Fruit fly (Drosophila melanogaster) whole organism, embryonic: ENCODE measurements around the gene CG9586.
A peak's percentile ranks its signal among the peaks of the same experiment; 100 is the strongest.

Source experiments
- ATbp ChIP-seq: fragments of 200-800 bp; sonication (Bioruptor generic); optimal IDR thresholded peaks from 2 replicates; lab custom pipeline; 2017; ENCODE audit warnings: missing biosample characterization, mild to moderate bottlenecking, missing genetic modification characterization, missing genetic modification reagents
- Ada2b ChIP-seq: fragments of 200-800 bp; sonication (Bioruptor generic); IDR thresholded peaks from 2 replicates; pipeline ENCODE4 v1.3.6; 2022; ENCODE audit warnings: missing biosample characterization, missing genetic modification characterization
- Blimp-1 ChIP-seq: fragments of 200-800 bp; sonication (Bioruptor generic); optimal IDR thresholded peaks from 3 replicates; lab custom pipeline; 2018; ENCODE audit warnings: missing biosample characterization, missing genetic modification characterization, mild to moderate bottlenecking, moderate library complexity, missing genetic modification reagents
- BtbVII ChIP-seq: fragments of 200-800 bp; sonication (Bioruptor generic); optimal IDR thresholded peaks from 3 replicates; lab custom pipeline; 2017; ENCODE audit warnings: missing biosample characterization, mild to moderate bottlenecking, missing genetic modification characterization
- CG1024 ChIP-seq: fragments of 200-800 bp; sonication (Bioruptor generic); IDR thresholded peaks from 2 replicates; pipeline ENCODE4 v1.3.6; 2022; ENCODE audit warnings: missing biosample characterization, missing genetic modification characterization
- CG10543 ChIP-seq: fragments of 200-800 bp; sonication (Bioruptor generic); optimal IDR thresholded peaks from 3 replicates; lab custom pipeline; 2017; ENCODE audit warnings: missing biosample characterization, mild to moderate bottlenecking, missing genetic modification characterization, moderate library complexity
- CG11504 ChIP-seq: fragments of 200-800 bp; sonication (Bioruptor generic); optimal IDR thresholded peaks from 3 replicates; lab custom pipeline; 2019; ENCODE audit warnings: missing biosample characterization, mild to moderate bottlenecking, missing genetic modification characterization, moderate library complexity
- CG12071 ChIP-seq: fragments of 200-800 bp; sonication (Bioruptor generic); optimal IDR thresholded peaks from 3 replicates; lab custom pipeline; 2018; ENCODE audit warnings: missing biosample characterization, mild to moderate bottlenecking, missing genetic modification characterization
- CG12659 ChIP-seq: fragments of 200-800 bp; sonication (Bioruptor generic); optimal IDR thresholded peaks from 3 replicates; lab custom pipeline; 2017; ENCODE audit warnings: mild to moderate bottlenecking, missing biosample characterization, missing genetic modification reagents, missing genetic modification characterization
- CG13894 ChIP-seq: fragments of 200-800 bp; sonication (Bioruptor generic); optimal IDR thresholded peaks from 3 replicates; lab custom pipeline; 2018; ENCODE audit warnings: missing biosample characterization, mild to moderate bottlenecking, missing genetic modification characterization, moderate library complexity
- CG1647 ChIP-seq: fragments of 200-800 bp; sonication (Bioruptor generic); optimal IDR thresholded peaks from 3 replicates; lab custom pipeline; 2016; ENCODE audit warnings: missing biosample characterization, missing genetic modification characterization
- CG17568 ChIP-seq: fragments of 200-800 bp; sonication (Bioruptor generic); optimal IDR thresholded peaks from 2 replicates; lab custom pipeline; 2018; ENCODE audit warnings: missing biosample characterization, mild to moderate bottlenecking, missing genetic modification characterization, moderate library complexity
- CG18599 ChIP-seq: fragments of 200-800 bp; sonication (Bioruptor generic); optimal IDR thresholded peaks from 3 replicates; lab custom pipeline; 2017; ENCODE audit warnings: missing biosample characterization, missing genetic modification characterization, mild to moderate bottlenecking, moderate library complexity, missing genetic modification reagents
- CG2889 ChIP-seq: fragments of 200-800 bp; sonication (Bioruptor generic); IDR thresholded peaks from 3 replicates; pipeline ENCODE4 v1.3.6; 2022; ENCODE audit warnings: missing biosample characterization, missing genetic modification characterization
- CG3838 ChIP-seq: fragments of 200-800 bp; sonication (Bioruptor generic); optimal IDR thresholded peaks from 3 replicates; lab custom pipeline; 2016; ENCODE audit warnings: missing biosample characterization, missing genetic modification characterization
- CG4424 ChIP-seq: fragments of 200-800 bp; sonication (Bioruptor generic); optimal IDR thresholded peaks from 3 replicates; lab custom pipeline; 2016; ENCODE audit warnings: missing biosample characterization, missing genetic modification characterization
- CG6254 ChIP-seq: fragments of 200-800 bp; sonication (Bioruptor generic); optimal IDR thresholded peaks from 3 replicates; lab custom pipeline; 2017; ENCODE audit warnings: mild to moderate bottlenecking, missing biosample characterization, missing genetic modification reagents, missing genetic modification characterization
- CG8924 ChIP-seq: fragments of 200-800 bp; optimal IDR thresholded peaks from 3 replicates; lab custom pipeline; 2019; ENCODE audit warnings: missing biosample characterization, mild to moderate bottlenecking, missing genetic modification characterization, moderate library complexity
- CG9215 ChIP-seq: fragments of 200-800 bp; sonication (Bioruptor generic); IDR thresholded peaks from 2 replicates; pipeline ENCODE4 v1.3.6; 2022; ENCODE audit warnings: missing biosample characterization, missing genetic modification characterization
- CG9609 ChIP-seq: fragments of 200-800 bp; sonication (Bioruptor generic); optimal IDR thresholded peaks from 3 replicates; lab custom pipeline; 2016; ENCODE audit warnings: missing biosample characterization, missing genetic modification characterization
- CG9932 ChIP-seq: fragments of 200-800 bp; sonication (Bioruptor generic); IDR thresholded peaks from 2 replicates; pipeline ENCODE4 v1.3.6; 2022; ENCODE audit warnings: missing biosample characterization, missing genetic modification characterization
- Camta ChIP-seq: fragments of 200-800 bp; sonication (Bioruptor generic); optimal IDR thresholded peaks from 2 replicates; lab custom pipeline; 2016; ENCODE audit warnings: missing biosample characterization, missing genetic modification characterization
- Dfd ChIP-seq, 2 experiments: fragments of >200 bp; optimal IDR thresholded peaks; 2 replicates each; lab custom pipeline; 2017; ENCODE audit warnings: missing biosample characterization in 2 of 2, missing genetic modification characterization in 2 of 2
- Dref ChIP-seq: fragments of 200-800 bp; sonication (Bioruptor generic); IDR thresholded peaks from 2 replicates; pipeline ENCODE4 v1.3.6; 2022; ENCODE audit warnings: missing biosample characterization, missing genetic modification characterization
- GATAe ChIP-seq: fragments of 200-800 bp; sonication (Bioruptor generic); conservative IDR thresholded peaks from 2 replicates; pipeline ENCODE4 v1.3.6; 2022; ENCODE audit warnings: missing biosample characterization, missing genetic modification characterization
- Lpt ChIP-seq: fragments of >200 bp; optimal IDR thresholded peaks from 2 replicates; lab custom pipeline; 2018; ENCODE audit warnings: missing biosample characterization, missing genetic modification characterization
- MBD-R2 ChIP-seq: fragments of 200-800 bp; sonication (Bioruptor generic); IDR thresholded peaks from 2 replicates; pipeline ENCODE4 v1.3.6; 2022; ENCODE audit warnings: missing biosample characterization, missing genetic modification characterization
- Nf-YC ChIP-seq: fragments of 200-800 bp; optimal IDR thresholded peaks from 3 replicates; lab custom pipeline; 2019; ENCODE audit warnings: missing biosample characterization, mild to moderate bottlenecking, missing genetic modification characterization, moderate library complexity
- Rfx ChIP-seq: fragments of 200-800 bp; sonication (Bioruptor generic); IDR thresholded peaks from 2 replicates; pipeline ENCODE4 v1.3.6; 2022; ENCODE audit warnings: missing biosample characterization, missing genetic modification characterization
- Sox100B ChIP-seq: fragments of 200-800 bp; sonication (Bioruptor generic); optimal IDR thresholded peaks from 3 replicates; lab custom pipeline; 2018; ENCODE audit warnings: missing biosample characterization, mild to moderate bottlenecking, missing genetic modification characterization
- ara ChIP-seq: fragments of 200-800 bp; sonication (Bioruptor generic); IDR thresholded peaks from 2 replicates; pipeline ENCODE4 v1.3.6; 2022; ENCODE audit warnings: missing biosample characterization, missing genetic modification characterization
- az2 ChIP-seq: fragments of 200-800 bp; sonication (Bioruptor generic); optimal IDR thresholded peaks from 3 replicates; lab custom pipeline; 2016; ENCODE audit warnings: missing biosample characterization, missing genetic modification characterization
- bigmax ChIP-seq: fragments of 200-800 bp; sonication (Bioruptor generic); optimal IDR thresholded peaks from 2 replicates; lab custom pipeline; 2018; ENCODE audit warnings: missing biosample characterization, mild to moderate bottlenecking, missing genetic modification characterization
- cg ChIP-seq: fragments of 200-800 bp; sonication (Bioruptor generic); optimal IDR thresholded peaks from 3 replicates; lab custom pipeline; 2019; ENCODE audit warnings: missing biosample characterization, mild to moderate bottlenecking, missing genetic modification characterization, moderate library complexity
- ems ChIP-seq: fragments of 200-800 bp; sonication (Bioruptor generic); optimal IDR thresholded peaks from 3 replicates; lab custom pipeline; 2016; ENCODE audit warnings: missing biosample characterization, missing genetic modification characterization
- esg ChIP-seq: fragments of 200-800 bp; sonication (Bioruptor generic); conservative IDR thresholded peaks from 2 replicates; pipeline ENCODE4 v1.3.6; 2022; ENCODE audit warnings: missing biosample characterization, missing genetic modification characterization
- ewg ChIP-seq: fragments of 200-800 bp; sonication (Bioruptor generic); optimal IDR thresholded peaks from 3 replicates; lab custom pipeline; 2017; ENCODE audit warnings: mild to moderate bottlenecking, missing biosample characterization, missing genetic modification reagents, missing genetic modification characterization
- gem ChIP-seq: fragments of 200-800 bp; sonication (Bioruptor generic); optimal IDR thresholded peaks from 2 replicates; lab custom pipeline; 2019; ENCODE audit warnings: missing biosample characterization, mild to moderate bottlenecking, missing genetic modification characterization, moderate library complexity
- hth ChIP-seq: fragments of >200 bp; optimal IDR thresholded peaks from 2 replicates; lab custom pipeline; 2017; ENCODE audit warnings: inconsistent platforms
- ind ChIP-seq: fragments of 200-800 bp; sonication (Bioruptor generic); optimal IDR thresholded peaks from 3 replicates; lab custom pipeline; 2016; ENCODE audit warnings: missing biosample characterization, missing genetic modification characterization
- insv ChIP-seq, 2 experiments: fragments of 200-800 bp; sonication (Bioruptor generic); optimal IDR thresholded peaks; 3 replicates each; lab custom pipeline; 2016 to 2018; ENCODE audit warnings: missing biosample characterization in 2 of 2, missing genetic modification characterization in 2 of 2
- peb ChIP-seq: fragments of 200-800 bp; sonication (Bioruptor generic); IDR thresholded peaks from 2 replicates; pipeline ENCODE4 v1.3.6; 2022; ENCODE audit warnings: missing biosample characterization, missing genetic modification characterization
- pho ChIP-seq: fragments of 200-800 bp; sonication (Bioruptor generic); optimal IDR thresholded peaks from 2 replicates; lab custom pipeline; 2016; ENCODE audit warnings: missing biosample characterization, missing genetic modification characterization
- salm ChIP-seq: fragments of 200-800 bp; sonication (Bioruptor generic); optimal IDR thresholded peaks from 2 replicates; lab custom pipeline; 2018; ENCODE audit warnings: missing biosample characterization, mild to moderate bottlenecking, missing genetic modification characterization
- sens ChIP-seq: fragments of 200-800 bp; sonication (Bioruptor generic); peaks from one replicate; lab custom pipeline; 2016; ENCODE audit warnings: missing biosample characterization, missing genetic modification characterization
- stc ChIP-seq: fragments of 200-800 bp; sonication (Bioruptor generic); IDR thresholded peaks from 2 replicates; pipeline ENCODE4 v1.3.6; 2022; ENCODE audit warnings: missing biosample characterization, missing genetic modification characterization
- stwl ChIP-seq: fragments of 200-800 bp; sonication (Bioruptor generic); optimal IDR thresholded peaks from 3 replicates; lab custom pipeline; 2018; ENCODE audit warnings: missing biosample characterization, mild to moderate bottlenecking, missing genetic modification characterization, moderate library complexity
- tll ChIP-seq, 2 experiments: fragments of 200-800 bp in 1 of 2; fragments of >200 bp in 1 of 2; sonication (Bioruptor generic) in 1 of 2; optimal IDR thresholded peaks; 2 replicates each; lab custom pipeline; 2017 to 2019; ENCODE audit warnings: missing biosample characterization in 2 of 2, missing genetic modification characterization in 2 of 2, mild to moderate bottlenecking in 1 of 2, moderate library complexity in 1 of 2
- usp ChIP-seq: fragments of >200 bp; optimal IDR thresholded peaks from 2 replicates; lab custom pipeline; 2017; ENCODE audit warnings: missing biosample characterization, missing genetic modification characterization
- zen ChIP-seq: fragments of 200-800 bp; sonication (Bioruptor generic); optimal IDR thresholded peaks from 3 replicates; lab custom pipeline; 2018; ENCODE audit warnings: missing biosample characterization, mild to moderate bottlenecking, missing genetic modification characterization, moderate library complexity

The CG9586 gene

dm6 chr2L:9168014-9168651 is 1.8 kb upstream of the CG9586 start (continued):
- TF ChIP-seq BtbVII (GFP tag; lab: Kevin White, UChicago): peak; percentile 64
- peak; percentile 75 for TF ChIP-seq ATbp
- TF ChIP-seq CG12071 (GFP tag; lab: Kevin White, UChicago): peak; percentile 0
- peak; percentile 3 for TF ChIP-seq CG9609 (GFP tag; lab: Kevin White, UChicago)
- TF ChIP-seq CG6254 (GFP tag; lab: Kevin White, UChicago): peak; percentile 58
- no peak for TF ChIP-seq Dref (GFP tag; lab: Robert Waterston, UW)
- TF ChIP-seq ara: peak; percentile 68; the same call in 1 of the 2 replicates
- peak; percentile 77 for TF ChIP-seq CG18599 (GFP tag; lab: Kevin White, UChicago)
- TF ChIP-seq CG12659: peak; percentile 61
- TF ChIP-seq Blimp-1 (GFP tag; lab: Kevin White, UChicago): peak; percentile 74
- TF ChIP-seq stwl (tag; lab: Kevin White, UChicago): peak; percentile 10
- TF ChIP-seq CG4424: peak; percentile 78
- no peak for TF ChIP-seq CG10543
- peak; percentile 58 for TF ChIP-seq Sox100B
- no peak for TF ChIP-seq Lpt
- TF ChIP-seq CG1647 (GFP tag; lab: Kevin White, UChicago): no peak
- peak; percentile 73 for TF ChIP-seq esg
- peak; percentile 84 for TF ChIP-seq sens (GFP tag; lab: Kevin White, UChicago)
- peak; percentile 54; the same call in 1 of the 2 replicates for TF ChIP-seq Ada2b (GFP tag; lab: Robert Waterston, UW)
- TF ChIP-seq MBD-R2: peak; percentile 9; the same call in 1 of the 2 replicates
- TF ChIP-seq Rfx (GFP tag; lab: Robert Waterston, UW): peak; percentile 74
- peak; percentile 50; the same call in 1 of the 2 replicates for TF ChIP-seq peb
- peak; percentile 73 for TF ChIP-seq stc
- TF ChIP-seq insv (GFP tag; optimal IDR thresholded peaks at IDR 0.05; lab: Kevin White, UChicago): no peak
- peak; percentile 52 for TF ChIP-seq CG8924 (tag; lab: Kevin White, UChicago)
- no peak for TF ChIP-seq cg (GFP tag; lab: Kevin White, UChicago)
- peak; percentile 29 for TF ChIP-seq CG13894 (tag; lab: Kevin White, UChicago)
- TF ChIP-seq Dfd (GFP tag; optimal IDR thresholded peaks at IDR 0.05; lab: Kevin White, UChicago): no peak
- no peak for TF ChIP-seq usp (GFP tag; lab: Kevin White, UChicago)
- peak; percentile 70 for TF ChIP-seq az2 (GFP tag; lab: Kevin White, UChicago)
- peak; percentile 45 for TF ChIP-seq ewg
- TF ChIP-seq hth (lab: Kevin White, UChicago): no peak
- TF ChIP-seq Nf-YC (tag; lab: Kevin White, UChicago): peak; percentile 19
- peak; percentile 64 for TF ChIP-seq zen (tag; lab: Kevin White, UChicago)
- TF ChIP-seq CG11504: peak; percentile 77
- TF ChIP-seq CG17568 (GFP tag; lab: Kevin White, UChicago): no peak
- TF ChIP-seq salm (tag; lab: Kevin White, UChicago): peak; percentile 47
- TF ChIP-seq CG1024 (GFP tag; lab: Robert Waterston, UW): peak; percentile 70; the same call in 1 of the 2 replicates
- TF ChIP-seq CG2889 (GFP tag; lab: Robert Waterston, UW): peak; percentile 47; the same call in 2 of the 3 replicates
- TF ChIP-seq GATAe (GFP tag; lab: Robert Waterston, UW): no peak
- TF ChIP-seq CG9932: peak; percentile 61
- TF ChIP-seq bigmax (GFP tag; lab: Kevin White, UChicago): no peak
- no peak for TF ChIP-seq CG3838 (GFP tag; lab: Kevin White, UChicago)
- TF ChIP-seq gem (tag; lab: Kevin White, UChicago): peak; percentile 83
- TF ChIP-seq pho (GFP tag; lab: Kevin White, UChicago): peak; percentile 21
- peak; percentile 34; the same call in 1 of the 2 replicates for TF ChIP-seq CG9215 (GFP tag; lab: Robert Waterston, UW)
- no peak for TF ChIP-seq tll (GFP tag; optimal IDR thresholded peaks at IDR 0.05; lab: Kevin White, UChicago)
- peak; percentile 57 for TF ChIP-seq Camta (GFP tag; lab: Kevin White, UChicago)
- peak; percentile 33 for TF ChIP-seq ems (GFP tag; lab: Kevin White, UChicago)
- TF ChIP-seq ind (GFP tag; lab: Kevin White, UChicago): peak; percentile 70
